Fruit fly (Drosophila melanogaster): Measurements from ENCODE around the gene msk.

- peak; percentile 16 for TF ChIP-seq CG8388 (GFP tag; optimal IDR thresholded peaks at IDR 0.05)
- no peak for TF ChIP-seq sug (tag; optimal IDR thresholded peaks at IDR 0.05)
- no peak for TF ChIP-seq CG8478 (optimal IDR thresholded peaks at IDR 0.05)
- TF ChIP-seq Gsc (GFP tag; IDR thresholded peaks at IDR 0.05), result no peak
- TF ChIP-seq CG3163 (GFP tag; optimal IDR thresholded peaks at IDR 0.05), result no peak
- 0 out of 2 replicates have a peak, but pooled peaks have one; percentile 32 for TF ChIP-seq Oaz (GFP tag; IDR thresholded peaks at IDR 0.05)
- TF ChIP-seq phol (tag; optimal IDR thresholded peaks at IDR 0.05), result peak; percentile 78
- TF ChIP-seq hb (GFP tag; IDR thresholded peaks at IDR 0.05; ENCODE audit: partially characterized antibody), result no peak
- peak; percentile 74 for TF ChIP-seq scrt (GFP tag; optimal IDR thresholded peaks at IDR 0.05)
Observed at dm6 chr3L:8072720-8073119, 43.3 kb upstream of the msk start.

Measured in whole organism, embryonic.